Worm (Caenorhabditis elegans): ENCODE results near the gene clec-143.

clec-143 gene

ce11 chrII:10435836-10436235, 34.3 kb downstream of the clec-143 start, which contains the start of gene cut-4:
cut-4 (plus strand) TSS chrII:10436136.
- no peak for TF ChIP-seq F49E8.2 (tag; optimal IDR thresholded peaks at IDR 0.05; ENCODE audit: borderline replicate concordance)
- TF ChIP-seq daf-19 (GFP tag; conservative IDR thresholded peaks at IDR 0.05) = no peak
- TF ChIP-seq spr-1 (tag; optimal IDR thresholded peaks at IDR 0.05) = no peak
- TF ChIP-seq dmd-6 (GFP tag; IDR thresholded peaks at IDR 0.05) = no peak
- TF ChIP-seq nhr-41 (GFP tag; IDR thresholded peaks at IDR 0.05) = no peak
- TF ChIP-seq nhr-28 (tag; optimal IDR thresholded peaks at IDR 0.05) = no peak
- no peak for TF ChIP-seq nhr-11 (tag; optimal IDR thresholded peaks at IDR 0.05)
- TF ChIP-seq pha-4 (GFP tag; IDR thresholded peaks at IDR 0.05) = no peak
- no peak for TF ChIP-seq pha-4 (tag; optimal IDR thresholded peaks at IDR 0.05)
- no peak for TF ChIP-seq ceh-44 (GFP tag; IDR thresholded peaks at IDR 0.05)
- no peak for TF ChIP-seq Y75B8A.6 (GFP tag; IDR thresholded peaks at IDR 0.05)
- TF ChIP-seq zfp-3 (GFP tag; conservative IDR thresholded peaks at IDR 0.05) = no peak
- TF ChIP-seq T26A8.4 (GFP tag; IDR thresholded peaks at IDR 0.05) = no peak
- TF ChIP-seq ama-1 (optimal IDR thresholded peaks at IDR 0.05) = no peak
- no peak for TF ChIP-seq lsy-2 (tag; optimal IDR thresholded peaks at IDR 0.05)
- TF ChIP-seq egl-43 (GFP tag; IDR thresholded peaks at IDR 0.05) = no peak
- TF ChIP-seq nhr-102 (tag; optimal IDR thresholded peaks at IDR 0.05) = no peak
- no peak for TF ChIP-seq set-16 (GFP tag; IDR thresholded peaks at IDR 0.05)
- TF ChIP-seq ZK546.5 (tag; optimal IDR thresholded peaks at IDR 0.05) = no peak
- TF ChIP-seq fkh-10 (GFP tag; optimal IDR thresholded peaks at IDR 0.05) = no peak

DNA sequence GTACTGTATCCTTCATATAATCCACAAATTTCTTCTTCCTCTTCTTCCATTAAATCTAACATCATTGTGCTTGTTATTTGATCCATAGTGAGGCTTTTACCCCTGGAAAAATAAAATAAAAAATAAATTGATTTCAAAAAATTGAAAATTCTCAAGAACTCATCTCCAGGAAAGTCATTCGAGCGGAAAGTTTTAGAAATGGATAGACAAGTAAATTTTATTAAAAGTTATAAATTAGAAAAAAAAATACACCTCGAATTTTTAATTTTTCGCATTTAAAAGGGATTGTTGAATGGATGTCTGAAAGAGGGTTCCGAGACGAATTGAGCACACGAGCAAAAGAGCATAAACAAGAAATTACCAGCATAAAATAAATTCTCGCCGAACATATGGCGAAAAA, 48.2 kb downstream of the clec-143 start, which contains the start of gene frpr-21:
Gene frpr-21, minus strand, starts transcription at position 101 of the 400 bp plus-strand sequence.
- TF ChIP-seq set-16 (GFP tag; IDR thresholded peaks at IDR 0.05) (no peak), dmd-6 (GFP tag; IDR thresholded peaks at IDR 0.05) (no peak), lin-39 (tag; optimal IDR thresholded peaks at IDR 0.05) (no peak), unc-130 (GFP tag; optimal IDR thresholded peaks at IDR 0.05) (no peak), nhr-11 (tag; optimal IDR thresholded peaks at IDR 0.05) (no peak), T26A8.4 (GFP tag; IDR thresholded peaks at IDR 0.05) (no peak), unc-39 (tag; optimal IDR thresholded peaks at IDR 0.05) (no peak), lsy-2 (tag; optimal IDR thresholded peaks at IDR 0.05) (no peak), lin-13 (GFP tag; optimal IDR thresholded peaks at IDR 0.05) (no peak), arid-1 (GFP tag; conservative IDR thresholded peaks at IDR 0.05) (no peak), zfp-3 (GFP tag; conservative IDR thresholded peaks at IDR 0.05) (no peak), nhr-6 (tag; optimal IDR thresholded peaks at IDR 0.05) (no peak)
